Fruit fly (Drosophila melanogaster): Measurements from ENCODE around the gene fzr.

DNA sequence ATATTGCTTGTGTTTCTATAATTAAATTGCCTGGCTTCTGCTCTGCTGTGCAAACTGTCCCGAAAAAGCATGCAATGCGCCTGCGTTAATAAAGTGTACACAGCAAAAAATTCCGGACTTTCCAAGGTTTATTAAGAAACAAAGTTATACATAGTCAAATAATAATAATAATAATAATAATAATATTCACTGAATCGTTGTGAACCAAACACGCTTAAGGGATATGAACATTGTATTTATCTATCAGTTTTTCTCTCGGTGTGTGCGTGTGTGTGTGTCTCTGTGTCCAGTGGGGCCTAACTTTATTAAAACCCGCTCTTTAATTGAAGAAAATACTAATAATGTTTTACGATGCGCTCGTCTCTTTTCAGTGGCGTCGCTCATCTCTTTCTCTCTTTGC, 11.9 kb upstream of the fzr start:
- no peak for TF ChIP-seq CG1620 (GFP tag; optimal IDR thresholded peaks at IDR 0.05)
- no peak for TF ChIP-seq kay (GFP tag; ENCODE audit: borderline replicate concordance)
- TF ChIP-seq CG7101 (tag; optimal IDR thresholded peaks at IDR 0.05) = peak; percentile 60
- TF ChIP-seq CG7045 (GFP tag; optimal IDR thresholded peaks at IDR 0.05) = peak; percentile 62
- TF ChIP-seq cic (GFP tag; optimal IDR thresholded peaks at IDR 0.05) = no peak
- TF ChIP-seq CG11617 (GFP tag; optimal IDR thresholded peaks at IDR 0.05) = no peak
- no peak for TF ChIP-seq Clk (GFP tag; optimal IDR thresholded peaks at IDR 0.05)
- TF ChIP-seq CG5204 (GFP tag; optimal IDR thresholded peaks at IDR 0.05) = no peak
- no peak for TF ChIP-seq toe (GFP tag; optimal IDR thresholded peaks at IDR 0.05)
- no peak for TF ChIP-seq Hr96 (GFP tag; optimal IDR thresholded peaks at IDR 0.05)

Data from whole organism, adult.